Worm (Caenorhabditis elegans): ENCODE data around the gene C43G2.3.

Gene C43G2.3

DNA sequence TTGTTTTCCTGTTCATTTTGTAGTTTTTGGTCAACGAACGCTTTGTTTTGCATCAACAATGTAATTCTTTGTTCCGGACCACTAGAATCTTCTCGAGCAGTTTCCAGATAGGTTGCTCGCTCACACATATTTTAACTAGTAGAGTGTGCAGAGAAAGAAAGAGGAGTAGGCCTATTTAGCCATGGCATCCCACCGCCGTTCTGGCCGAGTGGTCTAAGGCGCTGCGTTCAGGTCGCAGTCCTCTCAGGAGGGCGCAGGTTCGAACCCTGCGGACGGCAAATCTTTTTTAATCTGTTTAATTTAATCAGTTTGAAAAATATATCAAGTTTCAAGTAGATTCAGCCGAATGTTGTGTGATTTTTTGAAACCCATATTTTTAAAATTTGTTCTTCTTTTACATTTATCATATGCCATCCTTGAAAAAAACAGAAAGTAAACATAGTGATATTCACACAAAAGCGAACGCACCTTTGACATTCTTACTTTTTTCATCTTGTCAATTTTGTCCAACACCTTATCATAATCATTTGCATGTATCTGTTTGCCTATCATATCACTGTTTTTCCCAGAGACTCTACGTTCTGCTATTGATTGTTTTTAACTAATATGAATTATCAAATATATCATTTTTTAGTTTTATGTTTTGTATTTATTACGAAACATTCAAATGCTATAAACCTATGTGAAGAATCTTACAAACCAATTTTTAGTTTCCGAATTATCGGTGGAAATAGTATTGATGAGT, 21.2 kb upstream of the C43G2.3 start, which contains the start of gene try-3 (continued):
- no peak for TF ChIP-seq daf-12 (tag; optimal IDR thresholded peaks at IDR 0.05)
- peak; percentile 88 for TF ChIP-seq hmg-1.1 (GFP tag; IDR thresholded peaks at IDR 0.05)
- TF ChIP-seq nhr-28 (tag; optimal IDR thresholded peaks at IDR 0.05): peak; percentile 52
- TF ChIP-seq dmd-6 (GFP tag; IDR thresholded peaks at IDR 0.05): peak; percentile 66
- peak; percentile 82 for TF ChIP-seq mep-1 (tag; optimal IDR thresholded peaks at IDR 0.05)
- no peak for TF ChIP-seq nhr-111 (GFP tag; optimal IDR thresholded peaks at IDR 0.05)
- peak; percentile 84 for TF ChIP-seq vab-7 (GFP tag; IDR thresholded peaks at IDR 0.05)
- TF ChIP-seq lin-38 (GFP tag; IDR thresholded peaks at IDR 0.05): peak; percentile 86
- no peak for TF ChIP-seq lir-3 (tag; optimal IDR thresholded peaks at IDR 0.05)
- no peak for TF ChIP-seq ceh-82 (tag; optimal IDR thresholded peaks at IDR 0.05)
- TF ChIP-seq hlh-11 (tag; optimal IDR thresholded peaks at IDR 0.05): peak; percentile 72
- no peak for TF ChIP-seq skn-1 (tag; optimal IDR thresholded peaks at IDR 0.05)
- no peak for TF ChIP-seq tag-97 (GFP tag; IDR thresholded peaks at IDR 0.05)
- peak; percentile 30; the same call in 1 of the 2 replicates for TF ChIP-seq nhr-41 (GFP tag; IDR thresholded peaks at IDR 0.05)
- peak; percentile 97 for TF ChIP-seq lim-7 (GFP tag; IDR thresholded peaks at IDR 0.05)
- no peak for TF ChIP-seq unc-39 (tag; optimal IDR thresholded peaks at IDR 0.05)
- TF ChIP-seq F37D6.2 (tag; optimal IDR thresholded peaks at IDR 0.05): peak; percentile 22
- peak; percentile 54 for TF ChIP-seq unc-130 (GFP tag; optimal IDR thresholded peaks at IDR 0.05)
- TF ChIP-seq sdz-12 (GFP tag; optimal IDR thresholded peaks at IDR 0.05): peak; percentile 57
- peak; percentile 33; the same call in 1 of the 2 replicates for TF ChIP-seq lin-1 (GFP tag; IDR thresholded peaks at IDR 0.05)
- peak; percentile 11 for TF ChIP-seq spr-1 (tag; optimal IDR thresholded peaks at IDR 0.05)
- TF ChIP-seq daf-8 (GFP tag; IDR thresholded peaks at IDR 0.05): 0 out of 2 replicates have a peak, but pooled peaks have one; percentile 15
- TF ChIP-seq mdt-29 (GFP tag; IDR thresholded peaks at IDR 0.05): peak; percentile 78
- TF ChIP-seq ZK546.5 (tag; optimal IDR thresholded peaks at IDR 0.05): no peak
- TF ChIP-seq mes-2 (tag; optimal IDR thresholded peaks at IDR 0.05; ENCODE audit: poor library complexity, severe bottlenecking): peak; percentile 85
- no peak for TF ChIP-seq ztf-7 (tag; optimal IDR thresholded peaks at IDR 0.05)
- peak; percentile 27 for TF ChIP-seq nhr-10 (tag; optimal IDR thresholded peaks at IDR 0.05)
- TF ChIP-seq nhr-102 (tag; optimal IDR thresholded peaks at IDR 0.05): peak; percentile 46
- TF ChIP-seq zag-1 (tag; optimal IDR thresholded peaks at IDR 0.05): no peak
- peak; percentile 27 for TF ChIP-seq dve-1 (tag; optimal IDR thresholded peaks at IDR 0.05; ENCODE audit: insufficient read depth)
- TF ChIP-seq php-3 (GFP tag; IDR thresholded peaks at IDR 0.05): 0 out of 2 replicates have a peak, but pooled peaks have one; percentile 12
- TF ChIP-seq jun-1 (tag; optimal IDR thresholded peaks at IDR 0.05): no peak
- 0 out of 2 replicates have a peak, but pooled peaks have one; percentile 16 for TF ChIP-seq mxl-2 (GFP tag; conservative IDR thresholded peaks at IDR 0.05)
- TF ChIP-seq ceh-28 (tag; optimal IDR thresholded peaks at IDR 0.05): no peak
- peak; percentile 52 for TF ChIP-seq nhr-77 (tag; optimal IDR thresholded peaks at IDR 0.05)
- TF ChIP-seq nhr-6 (tag; optimal IDR thresholded peaks at IDR 0.05): no peak
- peak; percentile 66 for TF ChIP-seq rbr-2 (tag; optimal IDR thresholded peaks at IDR 0.05)
- TF ChIP-seq T26A8.4 (GFP tag; IDR thresholded peaks at IDR 0.05): peak; percentile 66
- TF ChIP-seq egl-27 (tag; optimal IDR thresholded peaks at IDR 0.05): no peak
- TF ChIP-seq snpc-4 (tag; optimal IDR thresholded peaks at IDR 0.05): no peak
- no peak for TF ChIP-seq saeg-2 (GFP tag; IDR thresholded peaks at IDR 0.05)
- TF ChIP-seq ceh-62 (tag; optimal IDR thresholded peaks at IDR 0.05): no peak
- TF ChIP-seq nhr-76 (tag; optimal IDR thresholded peaks at IDR 0.05): no peak
- TF ChIP-seq T20F7.1 (GFP tag; optimal IDR thresholded peaks at IDR 0.05): no peak
- TF ChIP-seq pqm-1 (tag; optimal IDR thresholded peaks at IDR 0.05): no peak
- peak; percentile 60; the same call in 1 of the 2 replicates for TF ChIP-seq F44E2.7 (GFP tag; IDR thresholded peaks at IDR 0.05)
- TF ChIP-seq zip-11 (GFP tag; IDR thresholded peaks at IDR 0.05): no peak
- peak; percentile 71; the same call in 1 of the 2 replicates for TF ChIP-seq Y75B8A.6 (GFP tag; IDR thresholded peaks at IDR 0.05)
- TF ChIP-seq ctbp-1 (GFP tag; IDR thresholded peaks at IDR 0.05): peak; percentile 91
- peak; percentile 80 for TF ChIP-seq arid-1 (GFP tag; conservative IDR thresholded peaks at IDR 0.05)
- TF ChIP-seq lsy-2 (tag; optimal IDR thresholded peaks at IDR 0.05): peak in 1 of 2 experiments; percentile 67
